Worm (Caenorhabditis elegans): ENCODE measurements around the gene ZK742.6.

DNA sequence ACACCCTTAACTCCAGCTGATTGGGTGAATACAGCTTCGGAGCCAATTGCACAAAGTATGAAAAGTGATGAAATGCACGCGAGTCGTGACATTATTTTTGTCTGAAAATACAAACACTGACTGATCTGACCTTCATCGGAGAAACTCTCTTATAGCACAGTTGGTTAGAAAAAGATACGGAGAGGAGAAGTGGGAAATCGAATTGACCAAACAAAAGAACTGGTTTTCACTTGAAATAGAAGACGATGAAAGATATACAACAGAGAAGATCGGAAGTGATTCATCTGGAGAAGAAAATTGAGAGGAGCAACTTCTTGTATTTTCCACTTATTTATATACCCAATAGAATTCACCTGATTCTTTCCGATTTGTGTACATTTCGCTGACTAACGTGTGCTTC lies 23.1 kb upstream of the ZK742.6 start, which contains the start of gene ttr-33:
- TF ChIP-seq dao-5 (tag; optimal IDR thresholded peaks at IDR 0.05) (no peak), him-1 (tag; optimal IDR thresholded peaks at IDR 0.05) (no peak), W03F9.2 (tag; optimal IDR thresholded peaks at IDR 0.05) (no peak)
